Worm (Caenorhabditis elegans) whole organism, young adult: Measurements from ENCODE around the gene srd-46.

Experiments used
- ama-1 ChIP-seq, 3 experiments: fragments of 150-350 bp in 1 of 3; sonication (generic microtip) in 2 of 3; optimal IDR thresholded peaks; 2 replicates each; lab custom pipeline; 2014 to 2018; ENCODE audit warnings: missing biosample characterization in 2 of 3, missing genetic modification characterization in 2 of 3, missing genetic modification reagents in 2 of 3
- dpl-1 ChIP-seq: fragments of 150-350 bp; optimal IDR thresholded peaks from 2 replicates; lab custom pipeline; 2014; ENCODE audit warnings: missing biosample characterization, missing genetic modification reagents, missing genetic modification characterization
- egl-44 ChIP-seq: fragments of 200-800 bp; sonication (Bioruptor generic); IDR thresholded peaks from 2 replicates; pipeline ENCODE4 v1.3.6; 2022; ENCODE audit warnings: missing genetic modification reagents, missing genetic modification characterization, missing compliant biosample characterization
- pha-4 ChIP-seq: fragments of 150-350 bp; sonication (generic microtip); optimal IDR thresholded peaks from 2 replicates; lab custom pipeline; 2014; ENCODE audit warnings: missing biosample characterization, missing genetic modification reagents, missing genetic modification characterization
- snpc-4 ChIP-seq, 5 experiments: fragments of 150-350 bp in 1 of 5; sonication (generic microtip) in 4 of 5; optimal IDR thresholded peaks; 2 replicates each; lab custom pipeline; 2014 to 2018; ENCODE audit warnings: missing genetic modification characterization in 5 of 5, missing biosample characterization in 3 of 5, antibody characterized with exemption in 2 of 5, mild to moderate bottlenecking in 2 of 5, missing compliant biosample characterization in 2 of 5, missing genotype in 2 of 5, moderate library complexity in 2 of 5, missing genetic modification reagents in 1 of 5
- zfh-2 ChIP-seq: fragments of 200-800 bp; sonication (Bioruptor generic); conservative IDR thresholded peaks from 2 replicates; pipeline ENCODE4 v1.3.6; 2022; ENCODE audit warnings: missing genetic modification reagents, missing genetic modification characterization, missing compliant biosample characterization

DNA sequence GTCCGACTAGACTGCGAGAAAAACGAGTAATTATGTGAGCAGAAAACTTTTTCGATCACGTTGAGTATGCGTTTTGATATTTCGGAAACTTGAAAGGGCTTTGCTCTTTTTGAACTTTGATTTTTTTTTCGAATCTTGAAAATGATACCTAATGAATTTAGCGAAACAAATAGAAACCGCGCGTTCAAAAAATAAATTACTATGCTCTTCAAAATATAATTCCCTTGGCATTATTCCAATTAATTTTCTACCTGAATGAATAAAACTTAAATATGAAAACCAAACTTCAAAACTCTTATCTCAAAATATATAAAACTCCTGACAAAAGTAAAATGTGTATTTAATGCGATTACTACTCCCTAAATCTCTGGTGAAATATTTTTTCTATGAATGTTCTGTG lies 16.6 kb upstream of the srd-46 start, which contains the start of gene xtr-2:
- TF ChIP-seq ama-1 (optimal IDR thresholded peaks at IDR 0.05; lab: Kevin White, UChicago) (no peak), ama-1 (GFP tag; optimal IDR thresholded peaks at IDR 0.05; lab: Kevin White, UChicago) (no peak), pha-4 (no peak), egl-44 (GFP tag; lab: Robert Waterston, UW) (no peak), zfh-2 (GFP tag; lab: Robert Waterston, UW) (no peak), snpc-4 (GFP tag; optimal IDR thresholded peaks at IDR 0.05; lab: Kevin White, UChicago) (no peak), snpc-4 (tag; optimal IDR thresholded peaks at IDR 0.05; lab: Kevin White, UChicago) (no peak), dpl-1 (GFP tag; lab: Kevin White, UChicago) (no peak)
